Worm (Caenorhabditis elegans) whole organism, early embryonic: ENCODE measurements around the gene Y51B9A.7.

Source experiments
- B0310.2 ChIP-seq: sonication (generic microtip); optimal IDR thresholded peaks from 2 replicates; lab custom pipeline; 2016; ENCODE audit warnings: mild to moderate bottlenecking, missing genetic modification characterization, missing compliant biosample characterization
- F13C5.2 ChIP-seq: sonication (generic microtip); optimal IDR thresholded peaks from 2 replicates; lab custom pipeline; 2017; ENCODE audit warnings: mild to moderate bottlenecking, missing genetic modification characterization, inconsistent platforms, missing compliant biosample characterization
- aly-1 ChIP-seq: sonication (generic microtip); optimal IDR thresholded peaks from 2 replicates; lab custom pipeline; 2016; ENCODE audit warnings: missing genetic modification characterization, missing compliant biosample characterization
- ama-1 ChIP-seq: fragments of 150-350 bp; optimal IDR thresholded peaks from 2 replicates; lab custom pipeline; 2014
- ceh-13 ChIP-seq: fragments of 200-800 bp; sonication (Bioruptor generic); optimal IDR thresholded peaks from 2 replicates; lab custom pipeline; 2018; ENCODE audit warnings: mild to moderate bottlenecking, missing genetic modification characterization, missing compliant biosample characterization
- ceh-36 ChIP-seq: sonication (generic microtip); optimal IDR thresholded peaks from 2 replicates; lab custom pipeline; 2016; ENCODE audit warnings: missing genetic modification characterization, inconsistent platforms, missing compliant biosample characterization
- ets-7 ChIP-seq: sonication (generic microtip); optimal IDR thresholded peaks from 2 replicates; lab custom pipeline; 2016; ENCODE audit warnings: missing genotype, missing genetic modification characterization, missing compliant biosample characterization
- flt-1 ChIP-seq: fragments of 200-800 bp; sonication (Bioruptor generic); IDR thresholded peaks from 2 replicates; pipeline ENCODE4 v1.3.6; 2022; ENCODE audit warnings: missing genetic modification characterization, missing compliant biosample characterization
- hmbx-1 ChIP-seq: sonication (generic microtip); optimal IDR thresholded peaks from 2 replicates; lab custom pipeline; 2016; ENCODE audit warnings: mild to moderate bottlenecking, missing genetic modification characterization, missing compliant biosample characterization
- hmg-4 ChIP-seq: fragments of 200-800 bp; sonication (Bioruptor generic); optimal IDR thresholded peaks from 2 replicates; lab custom pipeline; 2018; ENCODE audit warnings: mild to moderate bottlenecking, missing genetic modification characterization, missing compliant biosample characterization
- hnd-1 ChIP-seq: sonication (generic microtip); optimal IDR thresholded peaks from 2 replicates; lab custom pipeline; 2016; ENCODE audit warnings: missing genetic modification characterization, missing compliant biosample characterization
- pes-1 ChIP-seq: fragments of 200-800 bp; sonication (Bioruptor generic); IDR thresholded peaks from 2 replicates; pipeline ENCODE4 v1.3.6; 2022; ENCODE audit warnings: missing genetic modification reagents, missing genetic modification characterization, missing compliant biosample characterization
- scrt-1 ChIP-seq: fragments of 200-800 bp; sonication (Bioruptor generic); IDR thresholded peaks from 2 replicates; pipeline ENCODE4 v1.3.6; 2022; ENCODE audit warnings: missing genetic modification characterization, missing compliant biosample characterization
- sea-1 ChIP-seq: fragments of 200-800 bp; sonication (Bioruptor generic); conservative IDR thresholded peaks from 2 replicates; pipeline ENCODE4 v1.3.6; 2022; ENCODE audit warnings: missing genetic modification characterization, missing compliant biosample characterization
- tbx-11 ChIP-seq: fragments of 200-800 bp; sonication (Bioruptor generic); IDR thresholded peaks from 2 replicates; pipeline ENCODE4 v1.3.6; 2022; ENCODE audit warnings: missing genetic modification characterization, missing compliant biosample characterization
- tbx-37 ChIP-seq: fragments of 200-800 bp; sonication (Bioruptor generic); conservative IDR thresholded peaks from 2 replicates; pipeline ENCODE4 v1.3.6; 2022; ENCODE audit warnings: missing genetic modification reagents, missing genetic modification characterization, missing compliant biosample characterization
- tra-4 ChIP-seq: sonication (generic microtip); optimal IDR thresholded peaks from 2 replicates; lab custom pipeline; 2017; ENCODE audit warnings: missing genetic modification characterization, missing compliant biosample characterization

Gene Y51B9A.7

ce11 chrII:9443522-9443921 is 43.7 kb downstream of the Y51B9A.7 start, which contains the start of gene chil-15:
Gene chil-15, minus strand, starts transcription at chrII:9443622.
- TF ChIP-seq ets-7 (tag; lab: Kevin White, UChicago) (no peak), ceh-36 (tag; lab: Kevin White, UChicago) (no peak), flt-1 (no peak), hnd-1 (no peak), ceh-13 (no peak), hmg-4 (no peak), ama-1 (no peak), sea-1 (GFP tag; lab: Robert Waterston, UW) (no peak), pes-1 (GFP tag; lab: Robert Waterston, UW) (no peak), tbx-11 (GFP tag; lab: Robert Waterston, UW) (no peak), tra-4 (tag; lab: Kevin White, UChicago) (no peak), B0310.2 (tag; lab: Kevin White, UChicago) (no peak), F13C5.2 (tag; lab: Kevin White, UChicago) (no peak), tbx-37 (GFP tag; lab: Robert Waterston, UW) (no peak), scrt-1 (no peak), aly-1 (tag; lab: Kevin White, UChicago) (no peak)

- TF ChIP-seq hmg-4 (no peak), sea-1 (GFP tag; lab: Robert Waterston, UW) (no peak), hmbx-1 (tag; lab: Kevin White, UChicago) (no peak), F13C5.2 (tag; lab: Kevin White, UChicago) (no peak), hnd-1 (no peak), aly-1 (tag; lab: Kevin White, UChicago) (no peak)
These were observed 45.5 kb downstream of the Y51B9A.7 start, which contains the start of gene R09D1.13 for ce11 chrII:9445368-9445767. Gene R09D1.13, minus strand, starts transcription at chrII:9445468.

- TF ChIP-seq hmg-4 (no peak), ceh-36 (tag; lab: Kevin White, UChicago) (no peak), tbx-11 (GFP tag; lab: Robert Waterston, UW) (no peak), B0310.2 (tag; lab: Kevin White, UChicago) (no peak)
These were observed 48.1 kb downstream of the Y51B9A.7 start, which contains the start of gene chil-18 for ce11 chrII:9447965-9448364. Gene chil-18, plus strand, starts transcription at chrII:9448265.
